Fruit fly (Drosophila melanogaster): ENCODE data around the gene Qtzl.

DNA sequence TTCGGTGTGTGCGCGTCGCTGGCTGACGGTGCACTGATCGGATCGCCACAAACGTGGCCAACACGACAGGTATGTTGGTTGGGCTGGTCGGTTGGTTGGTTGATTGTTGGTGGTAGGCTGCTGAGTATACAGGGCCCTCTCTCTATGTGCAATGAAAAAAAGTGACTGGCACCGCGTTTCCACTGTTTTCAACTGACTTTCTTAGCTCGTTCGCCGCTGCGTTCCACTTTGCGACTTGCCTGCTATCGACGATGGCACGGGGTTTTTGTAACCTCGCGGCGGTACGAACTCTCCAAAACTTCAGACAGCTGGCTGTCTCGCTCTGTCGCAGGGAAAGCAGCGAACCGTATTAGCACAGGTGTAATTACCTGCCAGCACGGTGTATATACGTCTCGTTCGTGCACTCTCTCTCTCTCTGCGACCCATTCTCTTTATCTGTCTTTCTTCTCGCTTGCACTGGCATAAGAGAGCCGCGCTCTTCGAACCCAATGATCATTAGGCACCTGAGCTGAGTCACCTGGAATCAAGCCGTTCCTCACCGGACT, 24.6 kb upstream of the Qtzl start:
- TF ChIP-seq psq (optimal IDR thresholded peaks at IDR 0.05) (no peak), h (optimal IDR thresholded peaks at IDR 0.05) (no peak), insv (optimal IDR thresholded peaks at IDR 0.05) (no peak), Sin3A (optimal IDR thresholded peaks at IDR 0.05) (no peak), Myc (optimal IDR thresholded peaks at IDR 0.05) (no peak), ttk (optimal IDR thresholded peaks at IDR 0.05) (no peak)
